Worm (Caenorhabditis elegans): Measurements from ENCODE around the gene pkhm-2.
A peak's percentile ranks its signal among the peaks of the same experiment; 100 is the strongest.

The pkhm-2 gene

ce11 chrX:15200720-15201119 is 19.5 kb upstream of the pkhm-2 start (continued):
- TF ChIP-seq snpc-4 (tag; optimal IDR thresholded peaks at IDR 0.05): no peak
- peak; percentile 94 for TF ChIP-seq ceh-20 (GFP tag; IDR thresholded peaks at IDR 0.05)
- TF ChIP-seq vab-7 (GFP tag; IDR thresholded peaks at IDR 0.05): peak; percentile 97

DNA sequence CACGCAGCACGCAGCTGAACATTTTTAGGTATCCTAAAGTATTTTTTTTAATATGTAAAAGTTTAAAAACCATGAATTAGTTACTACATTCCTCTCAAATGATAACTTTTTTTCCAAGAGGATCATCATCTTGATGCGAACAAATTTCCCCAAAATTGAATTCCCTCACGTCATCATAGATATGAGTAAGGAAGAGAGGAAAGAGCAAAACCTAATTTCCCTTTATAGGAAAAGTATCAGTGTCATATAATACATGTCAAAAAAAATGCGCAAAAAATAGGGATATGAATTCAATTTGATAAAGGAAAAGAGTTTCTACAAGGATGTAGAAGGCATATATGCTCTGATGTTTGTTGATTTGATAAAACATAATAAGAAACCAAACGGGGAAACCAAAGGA is 18.9 kb upstream of the pkhm-2 start:
- 0 out of 2 replicates have a peak, but pooled peaks have one; percentile 31 for TF ChIP-seq ctbp-1 (GFP tag; IDR thresholded peaks at IDR 0.05)
- peak; percentile 13 for TF ChIP-seq ces-1 (GFP tag; optimal IDR thresholded peaks at IDR 0.05)
- TF ChIP-seq pqm-1 (tag; optimal IDR thresholded peaks at IDR 0.05): no peak
- no peak for TF ChIP-seq daf-8 (GFP tag; IDR thresholded peaks at IDR 0.05)
- TF ChIP-seq fkh-10 (GFP tag; optimal IDR thresholded peaks at IDR 0.05): peak; percentile 49
- TF ChIP-seq hmg-1.1 (GFP tag; IDR thresholded peaks at IDR 0.05): no peak

- TF ChIP-seq F49E8.2 (tag; optimal IDR thresholded peaks at IDR 0.05; ENCODE audit: borderline replicate concordance) (no peak), mep-1 (tag; optimal IDR thresholded peaks at IDR 0.05) (no peak), nhr-237 (tag; optimal IDR thresholded peaks at IDR 0.05) (no peak), ces-1 (GFP tag; optimal IDR thresholded peaks at IDR 0.05) (no peak), zip-2 (tag; optimal IDR thresholded peaks at IDR 0.05) (no peak), unc-62 (GFP tag; optimal IDR thresholded peaks at IDR 0.05 in 1 of 2) (peak in 1 of 2 experiments; percentile 25), unc-62 (tag; optimal IDR thresholded peaks at IDR 0.05) (no peak), sdz-12 (GFP tag; optimal IDR thresholded peaks at IDR 0.05) (no peak)
Measured at ce11 chrX:15199052-15199451, 17.8 kb upstream of the pkhm-2 start, which contains the start of gene snt-7. snt-7 (minus strand) TSS chrX:15199152.

DNA sequence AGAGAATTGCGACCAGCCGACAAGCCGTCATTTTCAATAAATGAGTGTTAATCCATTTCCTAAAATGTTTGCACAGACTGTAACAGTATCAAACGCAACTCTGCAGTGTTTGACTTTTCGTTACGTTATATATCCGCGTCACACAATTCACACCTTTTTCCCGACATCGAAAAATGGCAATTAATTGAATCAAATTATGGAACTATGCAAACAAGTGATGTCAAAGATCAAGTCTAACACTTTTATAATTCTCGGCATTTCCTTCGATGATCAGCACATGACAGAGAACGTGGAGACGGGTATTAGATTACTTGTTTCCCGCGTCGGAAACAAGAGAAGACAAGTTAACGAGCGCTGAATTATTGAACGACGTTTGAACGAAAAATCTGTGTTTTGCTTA is 13.0 kb upstream of the pkhm-2 start, which contains the start of gene phat-6:
phat-6 (minus strand) TSS at position 101 of the 400 bp plus-strand sequence.
- TF ChIP-seq ceh-44 (GFP tag; IDR thresholded peaks at IDR 0.05): no peak
- peak in 1 of 2 experiments; percentile 12 for TF ChIP-seq unc-62 (GFP tag; optimal IDR thresholded peaks at IDR 0.05 in 1 of 2)
- TF ChIP-seq unc-62 (tag; optimal IDR thresholded peaks at IDR 0.05): no peak

ce11 chrX:15191370-15191769 is 10.1 kb upstream of the pkhm-2 start:
- TF ChIP-seq zip-2 (tag; optimal IDR thresholded peaks at IDR 0.05) (no peak), unc-62 (GFP tag; optimal IDR thresholded peaks at IDR 0.05 in 1 of 2) (peak in 1 of 2 experiments; percentile 65), unc-62 (tag; optimal IDR thresholded peaks at IDR 0.05) (no peak), lsy-2 (tag; optimal IDR thresholded peaks at IDR 0.05) (peak in 1 of 2 experiments; percentile 5), mep-1 (tag; optimal IDR thresholded peaks at IDR 0.05) (peak; percentile 11), vab-7 (GFP tag; IDR thresholded peaks at IDR 0.05) (no peak), hlh-11 (tag; optimal IDR thresholded peaks at IDR 0.05) (peak; percentile 30), daf-16 (GFP tag; optimal IDR thresholded peaks at IDR 0.05) (peak in 1 of 2 experiments; percentile 27), daf-16 (tag; optimal IDR thresholded peaks at IDR 0.05) (no peak), ceh-44 (GFP tag; IDR thresholded peaks at IDR 0.05) (no peak)

DNA sequence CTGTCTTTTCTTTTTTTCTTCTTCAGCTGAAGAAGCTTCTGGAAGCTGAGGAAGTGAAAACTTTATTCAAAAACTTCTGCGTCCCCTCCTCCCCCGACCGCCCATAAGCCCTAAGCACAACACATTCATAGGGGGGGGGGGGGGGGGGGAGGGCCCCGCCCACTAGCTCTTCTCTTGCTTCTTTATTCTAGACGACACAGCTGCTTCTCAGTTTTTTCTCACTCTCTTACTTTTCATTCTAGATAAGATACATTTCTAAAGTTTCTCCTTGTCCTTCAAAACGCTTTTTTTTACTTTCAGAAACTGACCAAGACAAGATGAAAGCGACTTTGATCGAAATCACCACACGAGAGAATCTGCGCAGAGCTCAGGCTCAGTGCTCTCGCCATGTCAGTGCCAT is 8.6 kb upstream of the pkhm-2 start, which contains the start of gene T10B10.4:
T10B10.4 (plus strand) TSS at position 301 of the 400 bp plus-strand sequence.
- no peak for TF ChIP-seq daf-8 (GFP tag; IDR thresholded peaks at IDR 0.05)
- no peak for TF ChIP-seq cey-2 (tag; optimal IDR thresholded peaks at IDR 0.05; ENCODE audit: borderline replicate concordance, insufficient read depth)
- no peak for TF ChIP-seq vab-7 (GFP tag; IDR thresholded peaks at IDR 0.05)
- no peak for TF ChIP-seq ceh-82 (tag; optimal IDR thresholded peaks at IDR 0.05)
- TF ChIP-seq nhr-42 (GFP tag; IDR thresholded peaks at IDR 0.05): no peak
- TF ChIP-seq zip-11 (GFP tag; IDR thresholded peaks at IDR 0.05): no peak
- no peak for TF ChIP-seq ceh-32 (tag; optimal IDR thresholded peaks at IDR 0.05; ENCODE audit: poor library complexity)
- TF ChIP-seq tra-1 (GFP tag; IDR thresholded peaks at IDR 0.05): 0 out of 2 replicates have a peak, but pooled peaks have one; percentile 19
- TF ChIP-seq unc-62 (GFP tag; optimal IDR thresholded peaks at IDR 0.05 in 1 of 2): no peak
- TF ChIP-seq unc-62 (tag; optimal IDR thresholded peaks at IDR 0.05): no peak
- no peak for TF ChIP-seq zag-1 (tag; optimal IDR thresholded peaks at IDR 0.05)
- peak; percentile 15; the same call in 1 of the 2 replicates for TF ChIP-seq pha-4 (GFP tag; IDR thresholded peaks at IDR 0.05)
- TF ChIP-seq pha-4 (tag; optimal IDR thresholded peaks at IDR 0.05): no peak
- TF ChIP-seq spr-1 (tag; optimal IDR thresholded peaks at IDR 0.05): no peak
- TF ChIP-seq set-16 (GFP tag; IDR thresholded peaks at IDR 0.05): peak; percentile 41
- no peak for TF ChIP-seq sdz-12 (GFP tag; optimal IDR thresholded peaks at IDR 0.05)
- no peak for TF ChIP-seq skn-1 (tag; optimal IDR thresholded peaks at IDR 0.05)
- no peak for TF ChIP-seq lir-3 (tag; optimal IDR thresholded peaks at IDR 0.05)
- TF ChIP-seq ztf-11 (tag; optimal IDR thresholded peaks at IDR 0.05): no peak
- TF ChIP-seq nhr-25 (tag; optimal IDR thresholded peaks at IDR 0.05; ENCODE audit: borderline replicate concordance, insufficient read depth): no peak
- no peak for TF ChIP-seq gei-8 (GFP tag; optimal IDR thresholded peaks at IDR 0.05)
